Worm (Caenorhabditis elegans) whole organism, L4/young adult: ENCODE results near the gene lge-1.

Experiments used
- W03F9.2 ChIP-seq: fragments of 150-350 bp; optimal IDR thresholded peaks from 2 replicates; lab custom pipeline; 2014; ENCODE audit warnings: missing biosample characterization, missing genetic modification characterization
- him-1 ChIP-seq: sonication (generic microtip); optimal IDR thresholded peaks from 2 replicates; lab custom pipeline; 2016; ENCODE audit warnings: missing genotype, missing genetic modification reagents, missing genetic modification characterization, missing compliant biosample characterization

- TF ChIP-seq him-1 (tag; lab: Kevin White, UChicago): no peak
- no peak for TF ChIP-seq W03F9.2 (tag; lab: Kevin White, UChicago)
These were observed 25.2 kb downstream of the lge-1 start for ce11 chrX:10991352-10992172.
